Fruit fly (Drosophila melanogaster) whole organism, adult: ENCODE data around the gene wkd.

Experiments
- CG11617 ChIP-seq: fragments of 200-800 bp; sonication (Bioruptor generic); optimal IDR thresholded peaks from 2 replicates; lab custom pipeline; 2017; ENCODE audit warnings: mild to moderate bottlenecking, missing biosample characterization, missing genetic modification reagents, missing genetic modification characterization
- CG1620 ChIP-seq: fragments of 200-800 bp; sonication (Bioruptor generic); optimal IDR thresholded peaks from 2 replicates; lab custom pipeline; 2016; ENCODE audit warnings: missing biosample characterization, missing genetic modification characterization
- CG5204 ChIP-seq: fragments of 200-800 bp; sonication (Bioruptor generic); optimal IDR thresholded peaks from 2 replicates; lab custom pipeline; 2016; ENCODE audit warnings: missing biosample characterization, missing genetic modification characterization
- CG7045 ChIP-seq: fragments of 200-800 bp; sonication (Bioruptor generic); optimal IDR thresholded peaks from 2 replicates; lab custom pipeline; 2017; ENCODE audit warnings: missing biosample characterization, mild to moderate bottlenecking, missing genetic modification characterization
- CG7101 ChIP-seq: fragments of 200-800 bp; sonication (Bioruptor generic); optimal IDR thresholded peaks from 2 replicates; lab custom pipeline; 2018; ENCODE audit warnings: missing biosample characterization, mild to moderate bottlenecking, missing genetic modification characterization, moderate library complexity
- Crg-1 ChIP-seq: fragments of 200-800 bp; sonication (Bioruptor generic); optimal IDR thresholded peaks from 2 replicates; lab custom pipeline; 2016; ENCODE audit warnings: missing biosample characterization, missing genetic modification characterization
- bab1 ChIP-seq: fragments of 200-800 bp; sonication (Bioruptor generic); optimal IDR thresholded peaks from 3 replicates; lab custom pipeline; 2019; ENCODE audit warnings: missing biosample characterization, mild to moderate bottlenecking, missing genetic modification characterization, moderate library complexity
- cnc ChIP-seq, 2 experiments: fragments of >200 bp; optimal IDR thresholded peaks; 2 replicates each; lab custom pipeline; 2017
- kay ChIP-seq: fragments of 200-800 bp; sonication (Bioruptor generic); peaks from one replicate; lab custom pipeline; 2016; ENCODE audit warnings: missing biosample characterization, missing genetic modification characterization, borderline replicate concordance
- tj ChIP-seq: fragments of 200-800 bp; sonication (Bioruptor generic); optimal IDR thresholded peaks from 3 replicates; lab custom pipeline; 2017; ENCODE audit warnings: missing biosample characterization, mild to moderate bottlenecking, missing genetic modification characterization, moderate library complexity

DNA sequence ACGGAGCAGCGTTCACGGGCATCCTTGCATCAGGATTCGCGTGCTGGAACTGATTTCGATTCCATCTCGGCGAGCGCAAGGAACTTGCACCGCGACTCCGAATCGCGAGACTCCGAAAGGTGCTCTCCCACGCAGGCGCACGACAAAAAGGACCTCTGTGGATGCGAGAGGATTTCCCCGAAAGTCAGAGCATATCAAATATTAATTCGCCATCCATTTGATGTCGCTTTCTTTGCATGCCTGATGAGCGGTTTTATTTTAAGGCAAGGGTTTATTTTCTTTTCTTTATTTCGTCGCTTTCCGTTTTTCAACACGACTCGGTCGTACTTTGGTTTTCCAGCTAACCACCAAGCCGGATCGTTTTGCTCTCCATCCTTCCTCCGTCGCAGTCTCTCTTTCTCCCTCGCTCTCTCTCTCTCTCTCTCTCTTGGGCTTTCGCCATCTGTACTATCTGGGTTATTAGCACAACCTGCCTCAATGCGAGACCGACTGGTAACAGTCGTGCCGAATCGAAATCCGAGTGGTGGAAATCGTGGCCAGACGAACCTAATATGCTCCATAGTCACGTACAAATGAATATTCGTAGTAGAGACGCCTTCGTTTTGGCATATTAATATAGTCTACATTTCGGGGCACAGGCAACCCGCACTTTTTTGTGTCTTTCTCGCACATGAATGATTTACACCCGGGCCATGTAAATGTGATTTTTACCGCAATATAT is 38.3 kb upstream of the wkd start, which contains the start of gene dpr4:
- TF ChIP-seq Crg-1 (GFP tag; lab: Kevin White, UChicago) (no peak), tj (GFP tag; lab: Kevin White, UChicago) (no peak), CG5204 (GFP tag; lab: Kevin White, UChicago) (no peak), CG7101 (tag; lab: Kevin White, UChicago) (no peak), cnc (optimal IDR thresholded peaks at IDR 0.05; lab: Kevin White, UChicago) (no peak), CG7045 (GFP tag; lab: Kevin White, UChicago) (no peak), CG11617 (no peak), CG1620 (GFP tag; lab: Kevin White, UChicago) (no peak), kay (GFP tag; lab: Kevin White, UChicago) (no peak), bab1 (no peak)
